4 fruit fly cellular contexts compared by ENCODE assay signal in the genomic region with DNA sequence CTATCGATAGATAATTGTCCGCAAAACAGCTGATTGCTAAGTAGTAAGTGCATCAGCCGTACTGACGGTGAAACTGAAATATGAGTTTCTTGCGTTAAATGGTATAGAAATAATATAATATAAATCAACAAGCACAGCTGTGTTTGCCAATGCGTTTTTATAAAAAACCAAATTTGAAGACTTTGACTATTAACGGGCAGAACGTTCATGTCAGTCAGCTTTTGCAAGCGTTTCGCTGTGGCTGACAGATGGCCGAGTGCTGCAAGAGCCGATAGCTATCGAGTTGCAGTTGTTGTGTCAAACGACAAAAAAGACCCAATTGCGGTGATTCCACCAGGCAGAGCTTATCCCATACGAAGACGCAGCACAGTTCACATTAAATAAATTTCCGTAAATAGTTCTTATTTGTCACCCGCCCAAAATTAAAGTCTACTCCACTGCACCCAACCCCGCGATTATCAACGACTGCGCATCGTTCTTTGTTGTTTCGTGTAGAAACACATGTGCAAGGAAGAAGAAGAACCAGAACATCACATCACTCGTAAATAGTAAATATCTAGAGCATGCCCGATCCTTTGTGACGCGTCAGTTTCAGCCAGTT.
TF ChIP-seq lines count a peak whose summit lies in the region.

A gene (minus strand): TSS at position 51 of the 601 bp plus-strand sequence.
A gene (plus strand): TSS at position 296 of the 601 bp plus-strand sequence.

- peak; percentile 27 for TF ChIP-seq CTCF in whole organism, embryonic (GFP tag; optimal IDR thresholded peaks at IDR 0.05; lab: Kevin White, UChicago)

TF ChIP-seq in whole organism, adult, 20 proteins besides CTCF, POLR2A, EP300 and RAD21:
- peak; percentile 73 for TF ChIP-seq Mnt (GFP tag; optimal IDR thresholded peaks at IDR 0.05; lab: Kevin White, UChicago)
- no peak for TF ChIP-seq cnc (optimal IDR thresholded peaks at IDR 0.05; lab: Kevin White, UChicago)
- peak; percentile 3 for TF ChIP-seq pad (GFP tag; optimal IDR thresholded peaks at IDR 0.05; lab: Kevin White, UChicago)
- TF ChIP-seq CG11617 (GFP tag; optimal IDR thresholded peaks at IDR 0.05; lab: Kevin White, UChicago) = no peak
- peak; percentile 21 for TF ChIP-seq CG1620 (GFP tag; optimal IDR thresholded peaks at IDR 0.05; lab: Kevin White, UChicago)
- TF ChIP-seq kay (GFP tag; lab: Kevin White, UChicago; ENCODE audit: borderline replicate concordance) = no peak
- TF ChIP-seq bab1 (GFP tag; optimal IDR thresholded peaks at IDR 0.05; lab: Kevin White, UChicago) = peak; percentile 63
- TF ChIP-seq ovo (GFP tag; optimal IDR thresholded peaks at IDR 0.05; lab: Kevin White, UChicago) = peak; percentile 31

TF ChIP-seq in whole organism, embryonic, 481 proteins besides CTCF, POLR2A, EP300 and RAD21 (continues in another document):
- no peak for TF ChIP-seq B-H1 (GFP tag; IDR thresholded peaks at IDR 0.05; lab: Robert Waterston, UW)
- TF ChIP-seq yki (optimal IDR thresholded peaks at IDR 0.05; lab: Kevin White, UChicago) = no peak
- TF ChIP-seq nom (GFP tag; optimal IDR thresholded peaks at IDR 0.05; lab: Kevin White, UChicago) = no peak
- peak; percentile 78 for TF ChIP-seq HLH4C (GFP tag; IDR thresholded peaks at IDR 0.05; lab: Robert Waterston, UW; ENCODE audit: partially characterized antibody)
- no peak for TF ChIP-seq CG31365 (tag; optimal IDR thresholded peaks at IDR 0.05; lab: Kevin White, UChicago)
- no peak for TF ChIP-seq CG2875 (GFP tag; optimal IDR thresholded peaks at IDR 0.05; lab: Kevin White, UChicago)
- TF ChIP-seq CG15514 (GFP tag; optimal IDR thresholded peaks at IDR 0.05; lab: Kevin White, UChicago) = peak; percentile 49
- no peak for TF ChIP-seq CG31388 (GFP tag; optimal IDR thresholded peaks at IDR 0.05; lab: Kevin White, UChicago)
- peak; percentile 7 for TF ChIP-seq CG9876 (GFP tag; optimal IDR thresholded peaks at IDR 0.05; lab: Kevin White, UChicago)
- no peak for TF ChIP-seq bsh (GFP tag; optimal IDR thresholded peaks at IDR 0.05; lab: Kevin White, UChicago)
- TF ChIP-seq CG1647 (GFP tag; optimal IDR thresholded peaks at IDR 0.05; lab: Kevin White, UChicago) = no peak
- TF ChIP-seq sna (GFP tag; IDR thresholded peaks at IDR 0.05; lab: Robert Waterston, UW; ENCODE audit: partially characterized antibody) = peak; percentile 68; the same call in 1 of the 2 replicates
- TF ChIP-seq hb (GFP tag; IDR thresholded peaks at IDR 0.05; lab: Robert Waterston, UW; ENCODE audit: partially characterized antibody) = peak; percentile 91
- TF ChIP-seq slp2 (GFP tag; optimal IDR thresholded peaks at IDR 0.05; lab: Kevin White, UChicago) = no peak
- no peak for TF ChIP-seq B-H2 (GFP tag; optimal IDR thresholded peaks at IDR 0.05; lab: Kevin White, UChicago)
- no peak for TF ChIP-seq CG8765 (GFP tag; IDR thresholded peaks at IDR 0.05; lab: Robert Waterston, UW)
- no peak for TF ChIP-seq ap (GFP tag; IDR thresholded peaks at IDR 0.05; lab: Robert Waterston, UW)
- no peak for TF ChIP-seq Tbp (GFP tag; optimal IDR thresholded peaks at IDR 0.05; lab: Kevin White, UChicago)
- no peak for TF ChIP-seq corto (GFP tag; optimal IDR thresholded peaks at IDR 0.05; lab: Kevin White, UChicago)
- no peak for TF ChIP-seq stc (GFP tag; IDR thresholded peaks at IDR 0.05; lab: Robert Waterston, UW)
- peak; percentile 34 for TF ChIP-seq Xbp1 (GFP tag; optimal IDR thresholded peaks at IDR 0.05; lab: Kevin White, UChicago)
- TF ChIP-seq slou (GFP tag; optimal IDR thresholded peaks at IDR 0.05; lab: Kevin White, UChicago) = no peak
- TF ChIP-seq so (GFP tag; IDR thresholded peaks at IDR 0.05; lab: Robert Waterston, UW) = no peak
- TF ChIP-seq caup (GFP tag; optimal IDR thresholded peaks at IDR 0.05; lab: Kevin White, UChicago; ENCODE audit: severe bottlenecking) = no peak
- TF ChIP-seq CG13123 (GFP tag; optimal IDR thresholded peaks at IDR 0.05; lab: Kevin White, UChicago) = no peak

TF ChIP-seq in whole organism, prepupa, 60 proteins besides CTCF, POLR2A, EP300 and RAD21 (continues in another document):
- TF ChIP-seq CG8632 (GFP tag; optimal IDR thresholded peaks at IDR 0.05; lab: Kevin White, UChicago) (no peak), CG6276 (GFP tag; optimal IDR thresholded peaks at IDR 0.05; lab: Kevin White, UChicago) (no peak), vri (GFP tag; optimal IDR thresholded peaks at IDR 0.05; lab: Kevin White, UChicago) (no peak), CG11902 (GFP tag; optimal IDR thresholded peaks at IDR 0.05; lab: Kevin White, UChicago) (peak; percentile 10), CG11294 (GFP tag; IDR thresholded peaks at IDR 0.05; lab: Robert Waterston, UW) (no peak), Sox102F (GFP tag; optimal IDR thresholded peaks at IDR 0.05; lab: Kevin White, UChicago) (no peak), Sox14 (GFP tag; optimal IDR thresholded peaks at IDR 0.05; lab: Kevin White, UChicago) (peak; percentile 92), Eip78C (GFP tag; lab: Kevin White, UChicago) (peak; percentile 46), acj6 (GFP tag; optimal IDR thresholded peaks at IDR 0.05; lab: Kevin White, UChicago) (no peak), fd59A (GFP tag; optimal IDR thresholded peaks at IDR 0.05; lab: Kevin White, UChicago) (no peak), Met (GFP tag; optimal IDR thresholded peaks at IDR 0.05; lab: Kevin White, UChicago) (no peak), CG6854 (GFP tag; optimal IDR thresholded peaks at IDR 0.05; lab: Kevin White, UChicago) (no peak), Sox15 (GFP tag; optimal IDR thresholded peaks at IDR 0.05; lab: Kevin White, UChicago) (no peak), spab (GFP tag; optimal IDR thresholded peaks at IDR 0.05; lab: Kevin White, UChicago) (no peak), Ets96B (tag; optimal IDR thresholded peaks at IDR 0.05; lab: Kevin White, UChicago) (no peak), Hr4 (GFP tag; optimal IDR thresholded peaks at IDR 0.05; lab: Kevin White, UChicago) (no peak), Lpt (GFP tag; optimal IDR thresholded peaks at IDR 0.05; lab: Kevin White, UChicago) (no peak), CG31627 (GFP tag; optimal IDR thresholded peaks at IDR 0.05; lab: Kevin White, UChicago) (peak; percentile 32), Eip93F (GFP tag; optimal IDR thresholded peaks at IDR 0.05; lab: Kevin White, UChicago) (no peak), achi (GFP tag; optimal IDR thresholded peaks at IDR 0.05; lab: Kevin White, UChicago) (peak; percentile 85), CG34406 (GFP tag; optimal IDR thresholded peaks at IDR 0.05; lab: Kevin White, UChicago) (no peak), CG6808 (GFP tag; optimal IDR thresholded peaks at IDR 0.05; lab: Kevin White, UChicago) (no peak), CG8319 (GFP tag; optimal IDR thresholded peaks at IDR 0.05; lab: Kevin White, UChicago) (no peak), CG3032 (tag; optimal IDR thresholded peaks at IDR 0.05; lab: Kevin White, UChicago) (no peak), ss (GFP tag; optimal IDR thresholded peaks at IDR 0.05; lab: Kevin White, UChicago) (no peak), CG10669 (GFP tag; optimal IDR thresholded peaks at IDR 0.05; lab: Kevin White, UChicago) (no peak), CG9139 (GFP tag; optimal IDR thresholded peaks at IDR 0.05; lab: Kevin White, UChicago) (no peak), CG10631 (GFP tag; optimal IDR thresholded peaks at IDR 0.05; lab: Kevin White, UChicago) (no peak), cyc (GFP tag; optimal IDR thresholded peaks at IDR 0.05; lab: Kevin White, UChicago) (peak; percentile 11)

TF ChIP-seq in whole organism, wandering third instar larva, 38 proteins besides CTCF, POLR2A, EP300 and RAD21 (continues in another document):
- TF ChIP-seq psq (GFP tag; optimal IDR thresholded peaks at IDR 0.05; lab: Kevin White, UChicago) (no peak), sage (GFP tag; optimal IDR thresholded peaks at IDR 0.05; lab: Kevin White, UChicago) (no peak), jim (GFP tag; optimal IDR thresholded peaks at IDR 0.05; lab: Kevin White, UChicago) (peak; percentile 70), lola (GFP tag; optimal IDR thresholded peaks at IDR 0.05; lab: Kevin White, UChicago) (no peak), Hr78 (GFP tag; optimal IDR thresholded peaks at IDR 0.05; lab: Kevin White, UChicago) (no peak), Rel (GFP tag; optimal IDR thresholded peaks at IDR 0.05; lab: Kevin White, UChicago) (no peak), Rel (tag; optimal IDR thresholded peaks at IDR 0.05; lab: Kevin White, UChicago) (peak; percentile 93), Dif (GFP tag; optimal IDR thresholded peaks at IDR 0.05; lab: Kevin White, UChicago; ENCODE audit: partially characterized antibody) (peak; percentile 89), fru (GFP tag; optimal IDR thresholded peaks at IDR 0.05; lab: Kevin White, UChicago) (peak; percentile 5), N (GFP tag; optimal IDR thresholded peaks at IDR 0.05; lab: Kevin White, UChicago) (no peak), Vsx2 (GFP tag; optimal IDR thresholded peaks at IDR 0.05; lab: Kevin White, UChicago; ENCODE audit: partially characterized antibody) (peak; percentile 66), Mio (GFP tag; optimal IDR thresholded peaks at IDR 0.05; lab: Kevin White, UChicago) (no peak), h (GFP tag; optimal IDR thresholded peaks at IDR 0.05; lab: Kevin White, UChicago) (peak; percentile 20), dmrt93B (GFP tag; optimal IDR thresholded peaks at IDR 0.05; lab: Kevin White, UChicago) (no peak), ey (GFP tag; optimal IDR thresholded peaks at IDR 0.05; lab: Kevin White, UChicago) (no peak), Dfd (GFP tag; optimal IDR thresholded peaks at IDR 0.05; lab: Kevin White, UChicago) (no peak), rgr (GFP tag; optimal IDR thresholded peaks at IDR 0.05; lab: Kevin White, UChicago) (no peak), Sp1 (GFP tag; optimal IDR thresholded peaks at IDR 0.05; lab: Kevin White, UChicago) (no peak), tai (GFP tag; optimal IDR thresholded peaks at IDR 0.05; lab: Kevin White, UChicago) (no peak), GATAd (GFP tag; optimal IDR thresholded peaks at IDR 0.05; lab: Kevin White, UChicago) (no peak), Myc (optimal IDR thresholded peaks at IDR 0.05; lab: Kevin White, UChicago) (peak; percentile 22), dl (GFP tag; optimal IDR thresholded peaks at IDR 0.05; lab: Kevin White, UChicago; ENCODE audit: insufficient read depth in 1 of 2, partially characterized antibody in 2 of 2) (peak in 1 of 2 experiments; percentile 59), sv (GFP tag; optimal IDR thresholded peaks at IDR 0.05; lab: Kevin White, UChicago) (no peak), Jra (GFP tag; optimal IDR thresholded peaks at IDR 0.05; lab: Kevin White, UChicago) (no peak), woc (GFP tag; optimal IDR thresholded peaks at IDR 0.05; lab: Kevin White, UChicago) (no peak), HLH106 (tag; optimal IDR thresholded peaks at IDR 0.05; lab: Kevin White, UChicago) (peak; percentile 17), brk (GFP tag; optimal IDR thresholded peaks at IDR 0.05; lab: Kevin White, UChicago) (no peak), dsf (GFP tag; optimal IDR thresholded peaks at IDR 0.05; lab: Kevin White, UChicago; ENCODE audit: borderline replicate concordance) (no peak), CG9705 (GFP tag; optimal IDR thresholded peaks at IDR 0.05; lab: Kevin White, UChicago) (no peak), pan (optimal IDR thresholded peaks at IDR 0.05; lab: Kevin White, UChicago) (no peak), foxo (GFP tag; optimal IDR thresholded peaks at IDR 0.05; lab: Kevin White, UChicago) (no peak)
